Worm (Caenorhabditis elegans) whole organism, L1 larva: Measurements from ENCODE around the gene T05C1.2.

Experiments
- elt-3 ChIP-seq, 6 experiments: fragments of 150-350 bp in 1 of 6; sonication (generic microtip); optimal IDR thresholded peaks; 2 replicates each; lab custom pipeline; 2017 to 2018; ENCODE audit warnings: missing biosample characterization in 6 of 6, missing genetic modification characterization in 6 of 6, inconsistent platforms in 1 of 6
- lin-13 ChIP-seq: fragments of 150-350 bp; optimal IDR thresholded peaks from 2 replicates; lab custom pipeline; 2014; ENCODE audit warnings: missing biosample characterization, missing genetic modification reagents, missing genetic modification characterization
- nhr-76 ChIP-seq: sonication (generic microtip); optimal IDR thresholded peaks from 2 replicates; lab custom pipeline; 2017; ENCODE audit warnings: missing biosample characterization, missing genetic modification characterization
- nhr-90 ChIP-seq: sonication (generic microtip); optimal IDR thresholded peaks from 2 replicates; lab custom pipeline; 2016; ENCODE audit warnings: mild to moderate bottlenecking, missing genetic modification characterization, missing compliant biosample characterization; ENCODE audit not compliant: poor library complexity
- pqm-1 ChIP-seq: sonication (generic microtip); optimal IDR thresholded peaks from 3 replicates; lab custom pipeline; 2017; ENCODE audit warnings: missing biosample characterization, missing genetic modification characterization
- swsn-7 ChIP-seq: sonication (generic microtip); optimal IDR thresholded peaks from 2 replicates; lab custom pipeline; 2016; ENCODE audit warnings: missing genetic modification characterization, missing compliant biosample characterization

DNA sequence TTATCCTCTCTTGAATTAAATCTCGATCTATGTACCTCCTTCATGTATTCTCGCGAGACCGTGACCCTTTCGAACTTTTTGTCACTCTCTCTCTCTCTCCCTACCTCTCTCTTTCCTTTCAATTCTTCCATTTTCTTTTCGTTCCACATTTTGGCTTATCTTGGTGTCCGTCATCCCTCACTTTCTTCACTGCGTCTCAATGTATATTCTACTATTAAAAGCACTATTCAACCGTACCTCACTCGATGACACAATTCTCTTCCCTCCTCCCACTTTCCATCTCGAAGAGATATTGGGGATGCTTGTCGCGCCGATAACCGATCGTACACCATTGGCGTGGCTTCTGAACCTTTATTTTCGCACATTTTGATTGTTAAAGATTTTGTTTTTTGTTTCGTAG lies 28.8 kb upstream of the T05C1.2 start:
- TF ChIP-seq swsn-7 (no peak), pqm-1 (tag; lab: Kevin White, UChicago) (no peak), nhr-90 (tag; lab: Kevin White, UChicago) (no peak), nhr-76 (tag; lab: Kevin White, UChicago) (no peak), lin-13 (GFP tag; lab: Kevin White, UChicago) (no peak), elt-3 (tag; optimal IDR thresholded peaks at IDR 0.05; lab: Kevin White, UChicago) (no peak)
